Worm (Caenorhabditis elegans): ENCODE measurements around the gene F53F1.3.
A peak's percentile ranks its signal among the peaks of the same experiment; 100 is the strongest.

F53F1.3 gene

DNA sequence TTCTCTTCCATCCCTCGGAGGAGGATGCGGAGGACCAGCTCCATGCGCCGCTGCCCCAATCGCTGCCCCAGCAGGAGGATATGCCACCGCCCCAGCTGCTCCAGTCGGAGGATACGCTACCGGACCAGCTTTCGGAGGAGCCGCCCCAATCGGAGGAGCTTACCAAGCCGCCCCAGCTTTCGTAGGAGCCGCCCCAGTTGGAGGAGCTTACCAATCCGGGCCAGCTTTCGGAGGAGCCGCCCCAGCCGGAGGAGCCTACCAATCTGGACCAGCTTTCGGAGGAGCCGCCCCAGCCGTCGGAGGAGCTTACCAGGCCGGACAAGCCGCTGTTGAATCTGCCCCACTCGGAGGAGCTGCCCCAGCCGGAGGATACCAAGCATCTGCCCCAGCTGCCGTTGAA is 7.4 kb downstream of the F53F1.3 start (continued):
- TF ChIP-seq snpc-3.4 (tag; optimal IDR thresholded peaks at IDR 0.05): no peak
- TF ChIP-seq egrh-3 (GFP tag; IDR thresholded peaks at IDR 0.05): peak; percentile 98
- TF ChIP-seq F39B2.1 (GFP tag; IDR thresholded peaks at IDR 0.05): no peak
- TF ChIP-seq C06A6.2 (GFP tag; conservative IDR thresholded peaks at IDR 0.05): no peak
- no peak for TF ChIP-seq hrde-1 (tag; optimal IDR thresholded peaks at IDR 0.05; ENCODE audit: borderline replicate concordance)
- TF ChIP-seq D2030.7 (GFP tag; IDR thresholded peaks at IDR 0.05): no peak
- 0 out of 2 replicates have a peak, but pooled peaks have one; percentile 26 for TF ChIP-seq ztf-28 (GFP tag; IDR thresholded peaks at IDR 0.05)
- TF ChIP-seq nfyb-1 (GFP tag; IDR thresholded peaks at IDR 0.05): 0 out of 2 replicates have a peak, but pooled peaks have one; percentile 48
- no peak for TF ChIP-seq K11D2.4 (GFP tag; IDR thresholded peaks at IDR 0.05)
- no peak for TF ChIP-seq sea-2 (GFP tag; IDR thresholded peaks at IDR 0.05)
- TF ChIP-seq Y53G8AR.9 (GFP tag; conservative IDR thresholded peaks at IDR 0.05): no peak
- no peak for TF ChIP-seq bed-2 (GFP tag; IDR thresholded peaks at IDR 0.05)
- no peak for TF ChIP-seq F52B5.7 (tag; optimal IDR thresholded peaks at IDR 0.05)

DNA sequence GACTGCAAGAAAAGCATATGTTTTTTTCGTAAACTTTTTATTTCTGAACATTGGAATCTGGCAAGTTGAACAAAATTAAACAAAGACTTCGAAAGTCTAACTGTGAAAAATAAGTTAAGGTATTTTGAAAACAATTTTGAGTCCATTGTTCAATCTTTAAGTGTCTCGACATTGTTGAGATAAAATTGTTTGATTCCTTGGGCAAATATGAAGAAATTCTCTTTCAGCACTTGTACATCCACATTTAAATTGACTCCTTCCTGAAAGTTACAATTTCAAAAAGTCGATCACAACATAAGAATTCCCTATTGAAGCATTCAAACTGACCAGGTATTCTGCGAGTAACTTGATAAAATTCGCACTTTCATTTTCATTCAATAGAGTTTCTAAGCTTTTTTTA is 8.0 kb downstream of the F53F1.3 start:
- TF ChIP-seq snpc-3.4 (tag; optimal IDR thresholded peaks at IDR 0.05) (no peak), ceh-27 (GFP tag; optimal IDR thresholded peaks at IDR 0.05) (no peak), pbrm-1 (GFP tag; IDR thresholded peaks at IDR 0.05) (no peak), aptf-2 (GFP tag; conservative IDR thresholded peaks at IDR 0.05) (no peak), snpc-1.3 (tag; optimal IDR thresholded peaks at IDR 0.05; ENCODE audit: insufficient read depth) (no peak), snpc-4 (GFP tag; optimal IDR thresholded peaks at IDR 0.05) (no peak), snpc-4 (tag; optimal IDR thresholded peaks at IDR 0.05) (no peak), zfh-2 (GFP tag; conservative IDR thresholded peaks at IDR 0.05) (no peak), lin-35 (GFP tag; optimal IDR thresholded peaks at IDR 0.05) (no peak), B0336.3 (GFP tag; IDR thresholded peaks at IDR 0.05) (no peak), Y95B8A.8 (GFP tag; IDR thresholded peaks at IDR 0.05) (no peak), ceh-40 (GFP tag; IDR thresholded peaks at IDR 0.05) (no peak), mes-4 (tag; optimal IDR thresholded peaks at IDR 0.05) (no peak), zim-3 (tag; optimal IDR thresholded peaks at IDR 0.05) (no peak), athp-1 (tag; optimal IDR thresholded peaks at IDR 0.05) (no peak)

DNA sequence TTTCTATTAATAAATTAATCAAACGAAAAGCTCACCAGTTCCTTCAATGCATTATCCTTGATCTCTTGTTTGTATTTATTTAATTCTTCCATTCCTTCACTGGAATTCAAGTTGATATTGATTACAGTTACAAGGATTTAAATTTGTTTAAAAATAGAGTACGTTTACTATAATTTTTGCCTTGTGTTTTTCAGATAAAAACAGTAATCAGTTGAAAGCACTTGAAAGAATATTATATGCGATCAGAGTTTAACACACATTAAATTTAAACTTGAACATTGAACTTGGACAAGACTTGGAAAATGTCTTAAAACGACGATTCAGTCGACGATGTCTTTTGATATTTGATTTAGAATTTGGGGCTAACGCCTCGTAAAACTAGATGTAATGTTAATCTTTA is 9.5 kb downstream of the F53F1.3 start, which contains the start of gene F53F1.6:
Gene F53F1.6, minus strand, starts transcription at position 101 of the 400 bp plus-strand sequence.
- TF ChIP-seq B0261.1 (tag; optimal IDR thresholded peaks at IDR 0.05) (no peak), hlh-12 (tag; optimal IDR thresholded peaks at IDR 0.05) (no peak), Y79H2A.3 (GFP tag; conservative IDR thresholded peaks at IDR 0.05) (no peak), somi-1 (GFP tag; optimal IDR thresholded peaks at IDR 0.05) (no peak), B0019.2 (GFP tag; conservative IDR thresholded peaks at IDR 0.05) (no peak), snpc-1.1 (tag; optimal IDR thresholded peaks at IDR 0.05; ENCODE audit: insufficient read depth) (no peak), sea-2 (GFP tag; IDR thresholded peaks at IDR 0.05) (no peak), F52B5.7 (tag; optimal IDR thresholded peaks at IDR 0.05) (no peak), repo-1 (tag; optimal IDR thresholded peaks at IDR 0.05) (no peak), aptf-2 (GFP tag; conservative IDR thresholded peaks at IDR 0.05) (no peak), B0035.1 (tag; optimal IDR thresholded peaks at IDR 0.05) (no peak)

DNA sequence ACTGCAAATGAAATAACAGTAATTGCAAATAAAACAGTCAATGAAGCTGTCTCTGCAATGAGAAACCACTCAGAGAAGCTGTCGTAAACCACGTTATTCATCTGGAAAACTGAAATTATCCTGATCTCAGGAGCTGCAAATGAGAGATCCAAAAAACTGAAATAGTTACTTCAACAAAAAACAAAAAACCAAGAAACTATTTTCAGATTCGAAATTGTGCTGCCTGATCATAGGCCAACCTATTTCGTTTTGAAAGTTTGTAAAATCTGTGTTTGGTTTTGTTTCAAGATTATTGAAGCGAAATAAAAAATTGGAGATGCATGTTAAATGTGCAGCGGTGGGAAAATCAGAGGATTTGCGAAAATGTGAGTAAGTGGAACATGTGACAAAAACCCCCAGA is 12.6 kb downstream of the F53F1.3 start, which contains the start of gene srv-8:
Gene srv-8, minus strand, starts transcription at position 101 of the 400 bp plus-strand sequence.
- no peak for TF ChIP-seq attf-3 (GFP tag; conservative IDR thresholded peaks at IDR 0.05)
- TF ChIP-seq nhr-27 (tag; optimal IDR thresholded peaks at IDR 0.05): no peak
- no peak for TF ChIP-seq chd-7 (tag; optimal IDR thresholded peaks at IDR 0.05)
- no peak for TF ChIP-seq B0261.1 (tag; optimal IDR thresholded peaks at IDR 0.05)
- no peak for TF ChIP-seq attf-5 (GFP tag; optimal IDR thresholded peaks at IDR 0.05)
- no peak for TF ChIP-seq F37B4.10 (GFP tag; IDR thresholded peaks at IDR 0.05)
- no peak for TF ChIP-seq ama-1 (optimal IDR thresholded peaks at IDR 0.05)
- no peak for TF ChIP-seq ama-1 (GFP tag; optimal IDR thresholded peaks at IDR 0.05)
- no peak for TF ChIP-seq ceh-58 (GFP tag; IDR thresholded peaks at IDR 0.05)
- no peak for TF ChIP-seq F55B11.4 (tag; optimal IDR thresholded peaks at IDR 0.05; ENCODE audit: borderline replicate concordance, insufficient read depth)
- TF ChIP-seq F39B2.1 (GFP tag; IDR thresholded peaks at IDR 0.05): no peak
- no peak for TF ChIP-seq F49E8.2 (tag; optimal IDR thresholded peaks at IDR 0.05; ENCODE audit: insufficient read depth)
- TF ChIP-seq ztf-25 (GFP tag; IDR thresholded peaks at IDR 0.05): no peak

Data from whole organism, young adult.